Worm (Caenorhabditis elegans) whole organism, late embryonic: ENCODE measurements around the gene F45D3.2.

ENCODE experiments used
- eyg-1 ChIP-seq: sonication (generic microtip); optimal IDR thresholded peaks from 2 replicates; lab custom pipeline; 2016; ENCODE audit warnings: missing genotype, missing genetic modification characterization, missing compliant biosample characterization
- fkh-10 ChIP-seq: fragments of 150-350 bp; optimal IDR thresholded peaks from 2 replicates; lab custom pipeline; 2014; ENCODE audit warnings: missing biosample characterization, missing genetic modification reagents, missing genetic modification characterization
- hlh-15 ChIP-seq: sonication (generic microtip); optimal IDR thresholded peaks from 2 replicates; lab custom pipeline; 2016; ENCODE audit warnings: missing genetic modification characterization, missing compliant biosample characterization
- hlh-8 ChIP-seq: sonication (generic microtip); optimal IDR thresholded peaks from 2 replicates; lab custom pipeline; 2016; ENCODE audit warnings: missing genotype, missing genetic modification characterization, missing compliant biosample characterization
- nfya-1 ChIP-seq: sonication (generic microtip); optimal IDR thresholded peaks from 2 replicates; lab custom pipeline; 2017; ENCODE audit warnings: missing genetic modification characterization, mild to moderate bottlenecking, missing compliant biosample characterization, antibody characterized with exemption, moderate library complexity
- nhr-11 ChIP-seq: fragments of 150-350 bp; optimal IDR thresholded peaks from 2 replicates; lab custom pipeline; 2014; ENCODE audit warnings: missing biosample characterization, missing genetic modification characterization
- pag-3 ChIP-seq: sonication (generic microtip); optimal IDR thresholded peaks from 2 replicates; lab custom pipeline; 2016; ENCODE audit warnings: missing compliant biosample characterization, missing genetic modification characterization, borderline replicate concordance
- tbx-2 ChIP-seq: sonication (generic microtip); optimal IDR thresholded peaks from 2 replicates; lab custom pipeline; 2016; ENCODE audit warnings: missing genetic modification characterization, missing compliant biosample characterization

DNA sequence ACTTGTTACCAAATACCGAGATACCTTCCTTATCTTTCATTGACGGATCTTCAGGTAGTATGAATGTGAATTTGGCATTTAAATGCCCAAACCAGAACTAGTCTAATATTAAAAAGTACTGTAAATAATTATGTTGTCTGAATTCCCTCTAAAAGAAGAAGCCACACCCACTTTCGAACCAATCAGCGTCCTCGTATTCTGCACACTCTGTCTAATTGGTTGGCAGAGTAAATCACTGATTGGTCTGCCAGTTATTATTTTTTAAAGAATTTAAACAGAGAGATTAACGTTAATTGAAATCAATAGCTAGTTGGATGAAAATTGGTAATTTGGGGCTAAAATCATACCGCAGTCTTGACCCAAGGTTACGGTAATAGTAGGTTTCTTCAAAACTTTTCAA lies 35.1 kb upstream of the F45D3.2 start:
- no peak for TF ChIP-seq eyg-1 (tag; lab: Kevin White, UChicago)
- no peak for TF ChIP-seq fkh-10
- no peak for TF ChIP-seq nhr-11
- TF ChIP-seq tbx-2 (tag; lab: Kevin White, UChicago): no peak
- peak; percentile 50 for TF ChIP-seq nfya-1
- TF ChIP-seq pag-3: no peak
- no peak for TF ChIP-seq hlh-8 (tag; lab: Kevin White, UChicago)
- no peak for TF ChIP-seq hlh-15 (tag; lab: Kevin White, UChicago)
